Fruit fly (Drosophila melanogaster) S2 (cell line): ENCODE data around the gene cv-c.

Experiments
- CG8478 ChIP-seq: fragments of >200 bp; optimal IDR thresholded peaks from 2 replicates; lab custom pipeline; 2018
- CTCF ChIP-seq, 2 experiments: fragments of >200 bp; optimal IDR thresholded peaks; 2 replicates each; lab custom pipeline; 2018

DNA sequence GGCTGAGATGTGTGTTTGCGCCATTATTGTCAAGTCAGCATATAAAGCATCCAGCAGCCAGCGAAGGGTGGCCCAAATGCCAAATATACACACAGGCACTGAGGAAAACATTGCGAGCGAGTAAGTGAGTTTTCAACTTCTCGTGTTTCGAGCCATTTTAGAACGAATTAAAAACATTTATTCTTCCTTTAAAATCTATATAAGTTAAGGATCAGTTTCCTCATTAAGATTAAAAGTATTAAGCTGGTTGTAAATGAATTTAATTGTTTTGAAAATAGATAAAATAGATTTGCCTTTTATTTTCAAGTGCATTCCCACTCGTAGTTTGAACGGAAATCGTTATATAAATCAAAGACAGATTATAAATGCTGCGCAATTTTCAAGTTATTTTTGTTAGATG lies 130.1 kb downstream of the cv-c start:
- TF ChIP-seq CTCF (optimal IDR thresholded peaks at IDR 0.05; lab: Kevin White, UChicago) = no peak
- TF ChIP-seq CG8478 (lab: Kevin White, UChicago) = no peak
